Worm (Caenorhabditis elegans) whole organism, L4 larva: Measurements from ENCODE around the gene fbxl-2.

ENCODE experiments used
- F10B5.3 ChIP-seq: sonication (generic microtip); optimal IDR thresholded peaks from 2 replicates; lab custom pipeline; 2016; ENCODE audit warnings: mild to moderate bottlenecking, missing genetic modification characterization, missing compliant biosample characterization
- F37D6.2 ChIP-seq: sonication (generic microtip); optimal IDR thresholded peaks from 2 replicates; lab custom pipeline; 2016; ENCODE audit warnings: mild to moderate bottlenecking, missing genetic modification characterization, missing compliant biosample characterization
- T20F7.1 ChIP-seq: fragments of 200-800 bp; sonication (Bioruptor generic); optimal IDR thresholded peaks from 2 replicates; lab custom pipeline; 2018; ENCODE audit warnings: mild to moderate bottlenecking, missing genetic modification characterization, missing compliant biosample characterization
- Y105C5A.15 ChIP-seq: fragments of 200-800 bp; sonication (Bioruptor generic); IDR thresholded peaks from 2 replicates; pipeline ENCODE4 v1.3.6; 2022; ENCODE audit warnings: missing genetic modification characterization, missing compliant biosample characterization
- Y48G9A.11 ChIP-seq: fragments of 200-800 bp; sonication (Bioruptor generic); IDR thresholded peaks from 2 replicates; pipeline ENCODE4 v1.3.6; 2022; ENCODE audit warnings: missing genetic modification reagents, missing genetic modification characterization, missing compliant biosample characterization
- ZK546.5 ChIP-seq, 2 experiments: sonication (generic microtip); optimal IDR thresholded peaks; 2 replicates each; lab custom pipeline; 2017; ENCODE audit warnings: missing biosample characterization in 2 of 2, missing genetic modification characterization in 2 of 2
- aha-1 ChIP-seq: fragments of 150-350 bp; peaks from one replicate; lab custom pipeline; 2014; ENCODE audit warnings: missing biosample characterization, missing genetic modification characterization
- daf-19 ChIP-seq: fragments of 200-800 bp; sonication (Bioruptor generic); conservative IDR thresholded peaks from 2 replicates; pipeline ENCODE4 v1.3.6; 2022; ENCODE audit warnings: missing genetic modification characterization, missing compliant biosample characterization
- dmd-8 ChIP-seq: fragments of 200-800 bp; sonication (Bioruptor generic); IDR thresholded peaks from 2 replicates; pipeline ENCODE4 v1.3.6; 2022; ENCODE audit warnings: missing genetic modification characterization, missing compliant biosample characterization
- duxl-1 ChIP-seq: sonication (generic microtip); optimal IDR thresholded peaks from 2 replicates; lab custom pipeline; 2016; ENCODE audit warnings: mild to moderate bottlenecking, missing genetic modification characterization, moderate library complexity, missing compliant biosample characterization; ENCODE audit not compliant: poor library complexity
- egl-27 ChIP-seq: sonication (generic microtip); optimal IDR thresholded peaks from 3 replicates; lab custom pipeline; 2017; ENCODE audit warnings: missing biosample characterization, missing genetic modification reagents, missing genetic modification characterization
- fkh-10 ChIP-seq: fragments of 150-350 bp; optimal IDR thresholded peaks from 2 replicates; lab custom pipeline; 2014; ENCODE audit warnings: missing biosample characterization, missing genetic modification reagents, missing genetic modification characterization
- hlh-30 ChIP-seq: sonication (generic microtip); optimal IDR thresholded peaks from 2 replicates; lab custom pipeline; 2017; ENCODE audit warnings: antibody characterized with exemption, mild to moderate bottlenecking, missing genetic modification characterization, missing compliant biosample characterization; ENCODE audit not compliant: insufficient read depth
- lin-13 ChIP-seq: fragments of 150-350 bp; optimal IDR thresholded peaks from 2 replicates; lab custom pipeline; 2014; ENCODE audit warnings: missing biosample characterization, missing genetic modification reagents, missing genetic modification characterization
- lin-39 ChIP-seq: fragments of 150-350 bp; optimal IDR thresholded peaks from 2 replicates; lab custom pipeline; 2014; ENCODE audit warnings: missing biosample characterization, missing genetic modification reagents, missing genetic modification characterization
- madf-5 ChIP-seq, 2 experiments: fragments of 200-800 bp; sonication (Bioruptor generic); IDR thresholded peaks; 2 replicates each; pipeline ENCODE4 v1.3.6; 2022; ENCODE audit warnings: missing compliant biosample characterization in 2 of 2, missing genetic modification characterization in 2 of 2
- madf-9 ChIP-seq: fragments of 200-800 bp; sonication (Bioruptor generic); conservative IDR thresholded peaks from 2 replicates; pipeline ENCODE4 v1.3.6; 2022; ENCODE audit warnings: missing genetic modification reagents, missing genetic modification characterization, missing compliant biosample characterization
- mep-1 ChIP-seq: fragments of 150-350 bp; sonication (generic microtip); optimal IDR thresholded peaks from 3 replicates; lab custom pipeline; 2014; ENCODE audit warnings: missing biosample characterization, missing genetic modification characterization
- mxl-3 ChIP-seq: fragments of 200-800 bp; sonication (Bioruptor generic); optimal IDR thresholded peaks from 2 replicates; lab custom pipeline; 2018; ENCODE audit warnings: mild to moderate bottlenecking, missing genetic modification characterization, missing compliant biosample characterization
- nhr-11 ChIP-seq: fragments of 150-350 bp; optimal IDR thresholded peaks from 2 replicates; lab custom pipeline; 2014; ENCODE audit warnings: missing biosample characterization, missing genetic modification characterization
- nhr-28 ChIP-seq: fragments of 150-350 bp; optimal IDR thresholded peaks from 2 replicates; lab custom pipeline; 2014; ENCODE audit warnings: missing biosample characterization, missing genetic modification characterization
- nhr-41 ChIP-seq: fragments of 200-800 bp; sonication (Bioruptor generic); IDR thresholded peaks from 2 replicates; pipeline ENCODE4 v1.3.6; 2022; ENCODE audit warnings: missing genetic modification reagents, missing genetic modification characterization, missing compliant biosample characterization
- nhr-76 ChIP-seq: fragments of 150-350 bp; optimal IDR thresholded peaks from 2 replicates; lab custom pipeline; 2014; ENCODE audit warnings: missing biosample characterization, missing genetic modification characterization
- php-3 ChIP-seq: fragments of 200-800 bp; sonication (Bioruptor generic); IDR thresholded peaks from 2 replicates; pipeline ENCODE4 v1.3.6; 2022; ENCODE audit warnings: missing genetic modification reagents, missing genetic modification characterization, missing compliant biosample characterization
- pqm-1 ChIP-seq: sonication (generic microtip); optimal IDR thresholded peaks from 2 replicates; lab custom pipeline; 2017; ENCODE audit warnings: missing biosample characterization, missing genetic modification characterization
- rbr-2 ChIP-seq: sonication (generic microtip); optimal IDR thresholded peaks from 2 replicates; lab custom pipeline; 2016; ENCODE audit warnings: missing genotype, missing genetic modification characterization, missing compliant biosample characterization
- saeg-2 ChIP-seq: fragments of 200-800 bp; sonication (Bioruptor generic); IDR thresholded peaks from 2 replicates; pipeline ENCODE4 v1.3.6; 2022; ENCODE audit warnings: missing genetic modification reagents, missing genetic modification characterization, missing compliant biosample characterization
- set-16 ChIP-seq: fragments of 200-800 bp; sonication (Bioruptor generic); IDR thresholded peaks from 2 replicates; pipeline ENCODE4 v1.3.6; 2022; ENCODE audit warnings: missing genetic modification reagents, missing genetic modification characterization, missing compliant biosample characterization
- skn-1 ChIP-seq: fragments of 150-350 bp; optimal IDR thresholded peaks from 2 replicates; lab custom pipeline; 2014; ENCODE audit warnings: missing biosample characterization, missing genetic modification characterization
- spr-1 ChIP-seq: sonication (generic microtip); optimal IDR thresholded peaks from 2 replicates; lab custom pipeline; 2016; ENCODE audit warnings: mild to moderate bottlenecking, missing genetic modification characterization, missing compliant biosample characterization
- tag-97 ChIP-seq: fragments of 200-800 bp; sonication (Bioruptor generic); IDR thresholded peaks from 2 replicates; pipeline ENCODE4 v1.3.6; 2022; ENCODE audit warnings: missing genetic modification characterization, missing compliant biosample characterization
- unc-39 ChIP-seq: sonication (generic microtip); optimal IDR thresholded peaks from 2 replicates; lab custom pipeline; 2017; ENCODE audit warnings: missing biosample characterization, missing genetic modification characterization
- unc-62 ChIP-seq, 3 experiments: fragments of 150-350 bp in 1 of 3; sonication (generic microtip); optimal IDR thresholded peaks in 2 of 3; peaks in 1 of 3; 1 replicate in 1 of 3; 2 replicates in 2 of 3; lab custom pipeline; 2014 to 2017; ENCODE audit warnings: missing biosample characterization in 3 of 3, missing genetic modification characterization in 3 of 3, missing genetic modification reagents in 3 of 3, missing genotype in 1 of 3
- vab-7 ChIP-seq: fragments of 200-800 bp; sonication (Bioruptor generic); IDR thresholded peaks from 2 replicates; pipeline ENCODE4 v1.3.6; 2022; ENCODE audit warnings: missing genetic modification reagents, missing genetic modification characterization, missing compliant biosample characterization
- zfp-2 ChIP-seq: sonication (generic microtip); optimal IDR thresholded peaks from 2 replicates; lab custom pipeline; 2016; ENCODE audit warnings: mild to moderate bottlenecking, missing genetic modification characterization, missing compliant biosample characterization
- zip-11 ChIP-seq: fragments of 200-800 bp; sonication (Bioruptor generic); IDR thresholded peaks from 2 replicates; pipeline ENCODE4 v1.3.6; 2022; ENCODE audit warnings: missing genetic modification characterization, missing compliant biosample characterization

Gene fbxl-2

DNA sequence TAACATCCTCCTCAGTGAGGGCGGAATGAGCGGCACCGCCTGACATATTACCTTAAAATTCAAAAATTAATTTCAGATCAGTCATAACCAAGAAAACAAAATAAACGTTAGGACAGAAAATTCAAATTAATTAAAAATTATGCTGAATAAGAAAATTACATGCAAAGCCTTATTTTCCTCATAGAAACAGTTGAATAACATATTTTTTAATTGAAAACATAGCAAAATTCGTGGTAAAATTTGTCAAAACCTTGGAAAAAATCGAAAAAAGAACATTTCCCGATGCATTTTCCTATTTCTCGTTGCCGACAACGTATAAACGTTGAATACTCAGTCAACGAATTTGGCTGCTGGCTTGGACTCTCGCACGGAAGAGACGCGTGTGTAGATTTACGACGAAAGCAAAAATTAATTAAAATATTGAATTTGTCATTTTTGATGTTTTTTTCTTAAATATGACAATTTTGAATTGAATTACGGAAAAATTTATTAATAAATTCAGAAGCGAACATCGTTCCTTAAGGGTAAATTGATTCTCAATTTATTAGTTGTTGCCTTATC, 3.0 kb upstream of the fbxl-2 start, which contains the start of the genes rps-0 and rbg-3 (continued):
- TF ChIP-seq pqm-1 (tag; lab: Kevin White, UChicago) (no peak), zfp-2 (peak; percentile 77), spr-1 (tag; lab: Kevin White, UChicago) (peak; percentile 80), hlh-30 (tag; lab: Kevin White, UChicago) (peak; percentile 83)

DNA sequence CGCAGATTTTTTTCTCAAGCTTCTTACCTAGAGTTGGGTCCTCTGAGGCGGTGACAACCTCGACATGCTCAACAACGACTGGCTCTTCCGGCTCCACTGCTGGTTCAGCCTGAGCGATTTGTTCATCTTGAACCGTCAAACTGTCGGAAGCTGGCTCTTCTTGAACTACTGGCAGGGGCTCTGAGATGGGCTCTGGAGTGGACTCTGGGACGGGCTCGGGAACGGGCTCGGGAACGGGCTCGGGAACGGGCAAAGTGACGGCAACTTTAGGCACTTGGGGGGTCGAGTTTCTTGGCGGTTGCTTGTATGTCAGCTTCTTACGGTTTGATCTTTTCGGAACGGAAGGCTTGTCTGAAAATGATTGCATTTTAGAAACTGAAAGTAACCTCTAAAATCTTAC, 5.8 kb downstream of the fbxl-2 start:
- TF ChIP-seq set-16, result peak; percentile 78
- no peak for TF ChIP-seq fkh-10 (GFP tag; lab: Kevin White, UChicago)
- no peak for TF ChIP-seq unc-39 (tag; lab: Kevin White, UChicago)
- TF ChIP-seq, all 104 proteins: peak for 1

DNA sequence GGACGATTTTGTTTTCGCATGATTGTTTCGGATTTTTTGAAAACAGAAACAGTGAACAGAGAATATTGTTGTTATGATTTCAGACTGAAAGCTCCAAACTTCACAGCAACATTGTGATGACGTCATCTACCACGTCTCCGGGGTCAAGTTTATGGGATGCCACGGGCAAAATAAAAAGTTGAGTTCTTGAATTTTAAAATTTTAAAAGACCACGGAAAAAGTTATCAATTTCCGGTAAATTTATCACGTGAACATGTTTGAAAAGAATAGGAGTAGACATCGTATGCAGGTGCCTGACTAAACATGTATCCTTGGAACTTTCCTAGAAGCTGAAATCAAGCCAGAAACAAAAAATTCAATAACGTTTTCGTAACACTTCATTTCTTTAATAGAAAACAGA, 6.4 kb downstream of the fbxl-2 start, which contains the start of gene B0393.4:
Gene B0393.4 (minus strand): TSS at position 101 of the 400 bp plus-strand sequence.
- TF ChIP-seq zip-11 (GFP tag; lab: Robert Waterston, UW), result no peak
- TF ChIP-seq F37D6.2 (tag; lab: Kevin White, UChicago), result no peak
- no peak for TF ChIP-seq egl-27 (tag; lab: Kevin White, UChicago)
- TF ChIP-seq nhr-41, result no peak
- TF ChIP-seq daf-19 (GFP tag; lab: Robert Waterston, UW), result no peak
- TF ChIP-seq vab-7 (GFP tag; lab: Robert Waterston, UW), result no peak
- no peak for TF ChIP-seq nhr-11 (tag; lab: Kevin White, UChicago)
- TF ChIP-seq pqm-1 (tag; lab: Kevin White, UChicago), result no peak
- TF ChIP-seq F10B5.3, result no peak

DNA sequence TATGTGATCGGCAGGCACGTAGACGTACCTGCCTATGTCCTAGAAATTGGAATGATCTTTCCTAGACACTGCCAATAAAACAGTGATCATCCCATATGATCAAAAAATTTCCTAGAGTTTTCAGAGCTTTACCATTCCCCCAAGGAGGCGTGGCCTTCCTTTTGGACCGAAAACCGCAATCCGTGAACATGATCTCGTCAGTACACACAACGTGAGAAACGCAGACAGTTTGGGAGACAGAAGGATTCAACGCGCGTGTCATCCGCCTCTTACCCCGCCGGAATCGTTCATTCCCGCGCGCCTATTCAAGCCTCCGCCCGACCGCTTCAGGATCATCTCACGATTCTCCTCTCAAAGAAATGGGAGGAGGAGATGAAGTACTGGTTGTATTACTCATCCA, 8.4 kb downstream of the fbxl-2 start, which contains the start of gene B0393.5:
Gene B0393.5 (plus strand): TSS at position 301 of the 400 bp plus-strand sequence.
- TF ChIP-seq duxl-1 (tag; lab: Kevin White, UChicago) (no peak), ZK546.5 (tag; optimal IDR thresholded peaks at IDR 0.05; lab: Kevin White, UChicago) (no peak), rbr-2 (tag; lab: Kevin White, UChicago) (no peak), zip-11 (GFP tag; lab: Robert Waterston, UW) (no peak), Y105C5A.15 (GFP tag; lab: Robert Waterston, UW) (no peak), T20F7.1 (GFP tag; lab: Kevin White, UChicago) (no peak), skn-1 (tag; lab: Kevin White, UChicago) (no peak), aha-1 (peak; percentile 4), dmd-8 (GFP tag; lab: Robert Waterston, UW) (no peak), mxl-3 (peak; percentile 18)

DNA sequence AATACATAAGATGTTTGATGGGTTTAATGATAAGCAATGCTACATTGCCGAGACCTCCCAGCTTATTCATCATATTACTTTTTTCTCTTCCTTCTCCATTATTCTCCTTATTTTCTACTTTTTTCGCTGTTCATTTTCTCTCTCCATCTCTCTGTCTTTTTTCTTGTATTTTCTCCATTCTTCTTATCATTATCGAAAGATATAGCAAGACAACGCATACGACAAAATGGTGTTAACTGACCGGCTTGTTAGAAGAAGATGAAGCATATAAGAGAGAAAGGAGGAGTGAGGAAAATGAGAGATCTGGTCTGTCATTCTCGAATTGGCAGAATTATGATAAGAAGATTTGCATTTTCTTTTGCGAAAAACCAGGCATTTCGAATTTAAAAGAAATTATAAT, 9.8 kb downstream of the fbxl-2 start:
- TF ChIP-seq mxl-3, result peak; percentile 9
- TF ChIP-seq nhr-28, result peak; percentile 47
- no peak for TF ChIP-seq nhr-76 (tag; lab: Kevin White, UChicago)
- TF ChIP-seq lin-13, result no peak
- no peak for TF ChIP-seq Y48G9A.11
- TF ChIP-seq nhr-11 (tag; lab: Kevin White, UChicago), result no peak
- peak in 1 of 2 experiments; percentile 75 for TF ChIP-seq unc-62 (GFP tag; optimal IDR thresholded peaks at IDR 0.05 in 1 of 2; lab: Kevin White, UChicago)
- TF ChIP-seq unc-62 (tag; optimal IDR thresholded peaks at IDR 0.05; lab: Kevin White, UChicago), result no peak
- TF ChIP-seq php-3 (GFP tag; lab: Robert Waterston, UW), result no peak
- no peak for TF ChIP-seq madf-5 (GFP tag; IDR thresholded peaks at IDR 0.05; lab: Robert Waterston, UW)
- no peak for TF ChIP-seq mep-1 (tag; lab: Kevin White, UChicago)
- no peak for TF ChIP-seq saeg-2 (GFP tag; lab: Robert Waterston, UW)
- TF ChIP-seq lin-39 (tag; lab: Kevin White, UChicago), result no peak
- TF ChIP-seq madf-9 (GFP tag; lab: Robert Waterston, UW), result no peak
- TF ChIP-seq ZK546.5 (tag; optimal IDR thresholded peaks at IDR 0.05; lab: Kevin White, UChicago), result no peak
- TF ChIP-seq tag-97 (GFP tag; lab: Robert Waterston, UW), result no peak
